Fruit fly (Drosophila melanogaster) whole organism, prepupa: Measurements from ENCODE around the gene mat.

Source experiments
- Blimp-1 ChIP-seq: fragments of 200-800 bp; sonication (Bioruptor generic); optimal IDR thresholded peaks from 3 replicates; lab custom pipeline; 2017; ENCODE audit warnings: missing biosample characterization, missing genetic modification characterization, mild to moderate bottlenecking, moderate library complexity, missing genetic modification reagents
- CG10631 ChIP-seq: fragments of 200-800 bp; sonication (Bioruptor generic); optimal IDR thresholded peaks from 2 replicates; lab custom pipeline; 2016; ENCODE audit warnings: missing biosample characterization, missing genetic modification characterization
- CG10669 ChIP-seq: fragments of 200-800 bp; sonication (Bioruptor generic); optimal IDR thresholded peaks from 3 replicates; lab custom pipeline; 2018; ENCODE audit warnings: missing biosample characterization, mild to moderate bottlenecking, missing genetic modification characterization, moderate library complexity
- CG11902 ChIP-seq: fragments of 200-800 bp; sonication (Bioruptor generic); optimal IDR thresholded peaks from 3 replicates; lab custom pipeline; 2016; ENCODE audit warnings: missing biosample characterization, missing genetic modification characterization
- CG15336 ChIP-seq: fragments of 200-800 bp; sonication (Bioruptor generic); IDR thresholded peaks from 2 replicates; pipeline ENCODE4 v1.3.6; 2022; ENCODE audit warnings: missing biosample characterization, missing genetic modification characterization
- CG1621 ChIP-seq: fragments of 200-800 bp; sonication (Bioruptor generic); optimal IDR thresholded peaks from 3 replicates; lab custom pipeline; 2018; ENCODE audit warnings: missing biosample characterization, mild to moderate bottlenecking, missing genetic modification characterization
- CG16779 ChIP-seq: fragments of 200-800 bp; sonication (Bioruptor generic); optimal IDR thresholded peaks from 3 replicates; lab custom pipeline; 2017; ENCODE audit warnings: missing biosample characterization, mild to moderate bottlenecking, missing genetic modification characterization
- CG3032 ChIP-seq: fragments of 200-800 bp; optimal IDR thresholded peaks from 2 replicates; lab custom pipeline; 2019; ENCODE audit warnings: missing biosample characterization, mild to moderate bottlenecking, missing genetic modification characterization, moderate library complexity
- CG32006 ChIP-seq: fragments of 200-800 bp; sonication (Bioruptor generic); optimal IDR thresholded peaks from 3 replicates; lab custom pipeline; 2017; ENCODE audit warnings: missing biosample characterization, mild to moderate bottlenecking, missing genetic modification characterization
- CG34406 ChIP-seq: fragments of 200-800 bp; sonication (Bioruptor generic); optimal IDR thresholded peaks from 3 replicates; lab custom pipeline; 2016; ENCODE audit warnings: missing biosample characterization, missing genetic modification characterization
- CG3919 ChIP-seq: fragments of 200-800 bp; sonication (Bioruptor generic); optimal IDR thresholded peaks from 3 replicates; lab custom pipeline; 2016; ENCODE audit warnings: missing biosample characterization, missing genetic modification characterization
- CG6163 ChIP-seq: fragments of 200-800 bp; sonication (Bioruptor generic); IDR thresholded peaks from 3 replicates; pipeline ENCODE4 v1.3.6; 2022; ENCODE audit warnings: missing biosample characterization, missing genetic modification characterization
- CG6276 ChIP-seq: fragments of 200-800 bp; sonication (Bioruptor generic); optimal IDR thresholded peaks from 2 replicates; lab custom pipeline; 2017; ENCODE audit warnings: missing biosample characterization, mild to moderate bottlenecking, missing genetic modification characterization
- CG6792 ChIP-seq: fragments of 200-800 bp; sonication (Bioruptor generic); optimal IDR thresholded peaks from 3 replicates; lab custom pipeline; 2016; ENCODE audit warnings: missing biosample characterization, missing genetic modification characterization
- CG7368 ChIP-seq: fragments of 200-800 bp; sonication (Bioruptor generic); optimal IDR thresholded peaks from 3 replicates; lab custom pipeline; 2016; ENCODE audit warnings: missing biosample characterization, missing genetic modification characterization
- CG8119 ChIP-seq: fragments of 200-800 bp; sonication (Bioruptor generic); IDR thresholded peaks from 3 replicates; pipeline ENCODE4 v1.3.6; 2022; ENCODE audit warnings: missing biosample characterization, missing genetic modification characterization
- CG8319 ChIP-seq: fragments of 200-800 bp; sonication (Bioruptor generic); optimal IDR thresholded peaks from 3 replicates; lab custom pipeline; 2016; ENCODE audit warnings: missing biosample characterization, missing genetic modification characterization
- CG8632 ChIP-seq: fragments of 200-800 bp; sonication (Bioruptor generic); optimal IDR thresholded peaks from 3 replicates; lab custom pipeline; 2016; ENCODE audit warnings: missing biosample characterization, missing genetic modification characterization
- Eip75B ChIP-seq: fragments of 200-800 bp; sonication (Bioruptor generic); optimal IDR thresholded peaks from 3 replicates; lab custom pipeline; 2016; ENCODE audit warnings: missing biosample characterization, missing genetic modification characterization
- Eip78C ChIP-seq: fragments of 200-800 bp; sonication (Bioruptor generic); peaks from one replicate; lab custom pipeline; 2016; ENCODE audit warnings: missing biosample characterization, missing genetic modification characterization
- Eip93F ChIP-seq: fragments of 200-800 bp; sonication (Bioruptor generic); optimal IDR thresholded peaks from 2 replicates; lab custom pipeline; 2016; ENCODE audit warnings: missing biosample characterization, mild to moderate bottlenecking, missing genetic modification characterization
- Ets21C ChIP-seq: fragments of 200-800 bp; sonication (Bioruptor generic); optimal IDR thresholded peaks from 3 replicates; lab custom pipeline; 2016; ENCODE audit warnings: missing biosample characterization, missing genetic modification characterization
- Ets96B ChIP-seq: fragments of 200-800 bp; optimal IDR thresholded peaks from 2 replicates; lab custom pipeline; 2019; ENCODE audit warnings: missing biosample characterization, mild to moderate bottlenecking, missing genetic modification characterization, moderate library complexity
- Gug ChIP-seq: fragments of 200-800 bp; sonication (Bioruptor generic); IDR thresholded peaks from 2 replicates; pipeline ENCODE4 v1.3.6; 2022; ENCODE audit warnings: missing biosample characterization, missing genetic modification characterization
- Hr38 ChIP-seq: sonication (Bioruptor generic); optimal IDR thresholded peaks from 2 replicates; lab custom pipeline; 2016; ENCODE audit warnings: missing biosample characterization, missing genetic modification characterization
- Hr39 ChIP-seq: fragments of 200-800 bp; sonication (Bioruptor generic); optimal IDR thresholded peaks from 2 replicates; lab custom pipeline; 2016; ENCODE audit warnings: missing biosample characterization, missing genetic modification characterization
- Lpt ChIP-seq: fragments of 200-800 bp; sonication (Bioruptor generic); optimal IDR thresholded peaks from 3 replicates; lab custom pipeline; 2016; ENCODE audit warnings: missing biosample characterization, missing genetic modification characterization
- Met ChIP-seq: fragments of 200-800 bp; sonication (Bioruptor generic); optimal IDR thresholded peaks from 3 replicates; lab custom pipeline; 2016; ENCODE audit warnings: missing biosample characterization, missing genetic modification characterization
- OdsH ChIP-seq: fragments of 200-800 bp; sonication (Bioruptor generic); optimal IDR thresholded peaks from 3 replicates; lab custom pipeline; 2016; ENCODE audit warnings: missing biosample characterization, missing genetic modification characterization
- Smox ChIP-seq: fragments of 200-800 bp; sonication (Bioruptor generic); optimal IDR thresholded peaks from 3 replicates; lab custom pipeline; 2016; ENCODE audit warnings: missing biosample characterization, missing genetic modification characterization
- Sox102F ChIP-seq: fragments of 200-800 bp; sonication (Bioruptor generic); optimal IDR thresholded peaks from 2 replicates; lab custom pipeline; 2016; ENCODE audit warnings: missing biosample characterization, mild to moderate bottlenecking, missing genetic modification characterization
- Sox14 ChIP-seq: fragments of 200-800 bp; sonication (Bioruptor generic); optimal IDR thresholded peaks from 3 replicates; lab custom pipeline; 2016; ENCODE audit warnings: missing biosample characterization, missing genetic modification characterization
- Sox15 ChIP-seq: fragments of 200-800 bp; sonication (Bioruptor generic); optimal IDR thresholded peaks from 3 replicates; lab custom pipeline; 2016; ENCODE audit warnings: missing biosample characterization, missing genetic modification characterization
- acj6 ChIP-seq: fragments of 200-800 bp; sonication (Bioruptor generic); optimal IDR thresholded peaks from 3 replicates; lab custom pipeline; 2016; ENCODE audit warnings: missing biosample characterization, missing genetic modification characterization
- cyc ChIP-seq: fragments of 200-800 bp; sonication (Bioruptor generic); optimal IDR thresholded peaks from 3 replicates; lab custom pipeline; 2016; ENCODE audit warnings: missing biosample characterization, missing genetic modification characterization
- dac ChIP-seq: fragments of 200-800 bp; sonication (Bioruptor generic); optimal IDR thresholded peaks from 2 replicates; lab custom pipeline; 2017; ENCODE audit warnings: missing biosample characterization, mild to moderate bottlenecking, missing genetic modification characterization
- dsx ChIP-seq: fragments of 200-800 bp; optimal IDR thresholded peaks from 3 replicates; lab custom pipeline; 2019; ENCODE audit warnings: missing biosample characterization, mild to moderate bottlenecking, missing genetic modification characterization, moderate library complexity; ENCODE audit not compliant: poor library complexity, severe bottlenecking
- fd59A ChIP-seq: fragments of 200-800 bp; sonication (Bioruptor generic); optimal IDR thresholded peaks from 2 replicates; lab custom pipeline; 2017; ENCODE audit warnings: missing biosample characterization, mild to moderate bottlenecking, missing genetic modification characterization, missing genetic modification reagents
- fd85E ChIP-seq: fragments of 200-800 bp; sonication (Bioruptor generic); optimal IDR thresholded peaks from 3 replicates; lab custom pipeline; 2016; ENCODE audit warnings: missing biosample characterization, missing genetic modification characterization
- fkh ChIP-seq: fragments of 200-800 bp; sonication (Bioruptor generic); optimal IDR thresholded peaks from 3 replicates; lab custom pipeline; 2017; ENCODE audit warnings: missing biosample characterization, mild to moderate bottlenecking, missing genetic modification characterization, moderate library complexity
- lz ChIP-seq: fragments of 200-800 bp; sonication (Bioruptor generic); optimal IDR thresholded peaks from 3 replicates; lab custom pipeline; 2016; ENCODE audit warnings: missing biosample characterization, missing genetic modification characterization
- salr ChIP-seq, 2 experiments: fragments of 200-800 bp; sonication (Bioruptor generic); optimal IDR thresholded peaks; 3 replicates each; lab custom pipeline; 2016 to 2018; ENCODE audit warnings: missing biosample characterization in 2 of 2, missing genetic modification characterization in 2 of 2, mild to moderate bottlenecking in 1 of 2
- spab ChIP-seq: fragments of 200-800 bp; sonication (Bioruptor generic); optimal IDR thresholded peaks from 2 replicates; lab custom pipeline; 2017; ENCODE audit warnings: missing biosample characterization, mild to moderate bottlenecking, missing genetic modification characterization, missing genetic modification reagents
- svp ChIP-seq: fragments of 200-800 bp; sonication (Bioruptor generic); peaks from one replicate; lab custom pipeline; 2016; ENCODE audit warnings: missing biosample characterization, missing genetic modification characterization
- topi ChIP-seq: fragments of 200-800 bp; sonication (Bioruptor generic); optimal IDR thresholded peaks from 3 replicates; lab custom pipeline; 2016; ENCODE audit warnings: missing biosample characterization, missing genetic modification characterization
- vri ChIP-seq: fragments of 200-800 bp; sonication (Bioruptor generic); optimal IDR thresholded peaks from 3 replicates; lab custom pipeline; 2016; ENCODE audit warnings: missing biosample characterization, mild to moderate bottlenecking, missing genetic modification characterization

Gene mat

DNA sequence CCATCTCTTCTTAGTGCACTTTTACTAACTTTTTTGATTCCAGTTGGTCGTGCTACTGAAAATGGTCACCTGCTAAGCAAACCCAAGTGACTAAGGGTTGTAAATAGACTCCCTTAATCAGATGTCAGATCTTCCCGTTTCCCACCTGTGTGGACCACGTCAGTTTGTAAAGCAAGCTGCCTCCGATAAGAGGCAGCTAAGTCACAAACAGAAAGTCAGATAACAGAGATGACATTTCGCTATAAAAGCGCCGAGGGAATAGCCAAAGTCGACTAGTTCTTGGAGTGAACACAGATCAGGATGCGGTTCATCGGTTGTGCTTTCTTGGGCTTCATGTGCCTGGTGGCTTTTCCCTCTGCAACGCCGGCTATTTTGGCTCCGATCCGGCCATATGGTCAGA lies at the start of gene mat:
TSS of gene mat (plus strand) at position 301 of the 400 bp plus-strand sequence.
- TF ChIP-seq Met (GFP tag; lab: Kevin White, UChicago), result no peak
- TF ChIP-seq CG8632 (GFP tag; lab: Kevin White, UChicago), result no peak
- TF ChIP-seq Ets21C (GFP tag; lab: Kevin White, UChicago), result no peak
- no peak for TF ChIP-seq CG8119
- TF ChIP-seq CG6276 (GFP tag; lab: Kevin White, UChicago), result no peak
- TF ChIP-seq Eip75B (GFP tag; lab: Kevin White, UChicago), result no peak
- no peak for TF ChIP-seq CG8319 (GFP tag; lab: Kevin White, UChicago)
- no peak for TF ChIP-seq CG10631

- TF ChIP-seq lz (peak; percentile 61), CG10631 (peak; percentile 65), Blimp-1 (GFP tag; lab: Kevin White, UChicago) (no peak), CG8632 (GFP tag; lab: Kevin White, UChicago) (peak; percentile 30), CG8319 (GFP tag; lab: Kevin White, UChicago) (peak; percentile 36), CG7368 (GFP tag; lab: Kevin White, UChicago) (peak; percentile 83), CG10669 (peak; percentile 80), CG3919 (GFP tag; lab: Kevin White, UChicago) (peak; percentile 87), CG1621 (peak; percentile 74), acj6 (peak; percentile 69), CG6276 (GFP tag; lab: Kevin White, UChicago) (peak; percentile 84), Eip93F (GFP tag; lab: Kevin White, UChicago) (no peak), Hr38 (GFP tag; lab: Kevin White, UChicago) (no peak), topi (GFP tag; lab: Kevin White, UChicago) (peak; percentile 75), fkh (GFP tag; lab: Kevin White, UChicago) (peak; percentile 8), CG8119 (peak; percentile 76), CG6792 (GFP tag; lab: Kevin White, UChicago) (peak; percentile 59), Eip78C (GFP tag; lab: Kevin White, UChicago) (peak; percentile 95), CG3032 (tag; lab: Kevin White, UChicago) (peak; percentile 76), CG34406 (GFP tag; lab: Kevin White, UChicago) (peak; percentile 44), vri (GFP tag; lab: Kevin White, UChicago) (no peak), CG15336 (GFP tag; lab: Robert Waterston, UW) (peak; percentile 86), Ets21C (GFP tag; lab: Kevin White, UChicago) (peak; percentile 37), Ets96B (peak; percentile 79), dsx (GFP tag; lab: Kevin White, UChicago) (peak; percentile 78), Sox102F (GFP tag; lab: Kevin White, UChicago) (peak; percentile 58), Smox (GFP tag; lab: Kevin White, UChicago) (peak; percentile 51), svp (peak; percentile 71), Hr39 (GFP tag; lab: Kevin White, UChicago) (peak; percentile 72), cyc (peak; percentile 79), CG32006 (GFP tag; lab: Kevin White, UChicago) (peak; percentile 77), CG16779 (tag; lab: Kevin White, UChicago) (peak; percentile 32), Lpt (GFP tag; lab: Kevin White, UChicago) (peak; percentile 48), Met (GFP tag; lab: Kevin White, UChicago) (peak; percentile 65), Sox14 (peak; percentile 78), OdsH (GFP tag; lab: Kevin White, UChicago) (peak; percentile 77), fd85E (GFP tag; lab: Kevin White, UChicago) (peak; percentile 14), Gug (GFP tag; lab: Robert Waterston, UW) (peak; percentile 86), Sox15 (GFP tag; lab: Kevin White, UChicago) (peak; percentile 33), dac (GFP tag; lab: Kevin White, UChicago) (peak; percentile 69), Eip75B (GFP tag; lab: Kevin White, UChicago) (peak; percentile 64), salr (GFP tag; optimal IDR thresholded peaks at IDR 0.05; lab: Kevin White, UChicago) (peak; percentile 38 to 55), CG11902 (peak; percentile 52), fd59A (peak; percentile 50), spab (GFP tag; lab: Kevin White, UChicago) (peak; percentile 68), CG6163 (GFP tag; lab: Robert Waterston, UW) (peak; percentile 91)
These were observed 45.4 kb upstream of the mat start, which contains the start of gene dpr20 for dm6 chr3L:857063-858015. Gene dpr20 (minus strand): TSS chr3L:857248.
